Worm (Caenorhabditis elegans) whole organism, early embryonic: ENCODE data around the gene R08C7.5.

Experiments used
- B0310.2 ChIP-seq: sonication (generic microtip); optimal IDR thresholded peaks from 2 replicates; lab custom pipeline; 2016; ENCODE audit warnings: mild to moderate bottlenecking, missing genetic modification characterization, missing compliant biosample characterization
- F13C5.2 ChIP-seq: sonication (generic microtip); optimal IDR thresholded peaks from 2 replicates; lab custom pipeline; 2017; ENCODE audit warnings: mild to moderate bottlenecking, missing genetic modification characterization, inconsistent platforms, missing compliant biosample characterization
- aly-1 ChIP-seq: sonication (generic microtip); optimal IDR thresholded peaks from 2 replicates; lab custom pipeline; 2016; ENCODE audit warnings: missing genetic modification characterization, missing compliant biosample characterization
- ama-1 ChIP-seq: fragments of 150-350 bp; optimal IDR thresholded peaks from 2 replicates; lab custom pipeline; 2014
- ceh-13 ChIP-seq: fragments of 200-800 bp; sonication (Bioruptor generic); optimal IDR thresholded peaks from 2 replicates; lab custom pipeline; 2018; ENCODE audit warnings: mild to moderate bottlenecking, missing genetic modification characterization, missing compliant biosample characterization
- ets-7 ChIP-seq: sonication (generic microtip); optimal IDR thresholded peaks from 2 replicates; lab custom pipeline; 2016; ENCODE audit warnings: missing genotype, missing genetic modification characterization, missing compliant biosample characterization
- flt-1 ChIP-seq: fragments of 200-800 bp; sonication (Bioruptor generic); IDR thresholded peaks from 2 replicates; pipeline ENCODE4 v1.3.6; 2022; ENCODE audit warnings: missing genetic modification characterization, missing compliant biosample characterization
- hmg-4 ChIP-seq: fragments of 200-800 bp; sonication (Bioruptor generic); optimal IDR thresholded peaks from 2 replicates; lab custom pipeline; 2018; ENCODE audit warnings: mild to moderate bottlenecking, missing genetic modification characterization, missing compliant biosample characterization
- hnd-1 ChIP-seq: sonication (generic microtip); optimal IDR thresholded peaks from 2 replicates; lab custom pipeline; 2016; ENCODE audit warnings: missing genetic modification characterization, missing compliant biosample characterization
- pes-1 ChIP-seq: fragments of 200-800 bp; sonication (Bioruptor generic); IDR thresholded peaks from 2 replicates; pipeline ENCODE4 v1.3.6; 2022; ENCODE audit warnings: missing genetic modification reagents, missing genetic modification characterization, missing compliant biosample characterization
- scrt-1 ChIP-seq: fragments of 200-800 bp; sonication (Bioruptor generic); IDR thresholded peaks from 2 replicates; pipeline ENCODE4 v1.3.6; 2022; ENCODE audit warnings: missing genetic modification characterization, missing compliant biosample characterization
- tbx-37 ChIP-seq: fragments of 200-800 bp; sonication (Bioruptor generic); conservative IDR thresholded peaks from 2 replicates; pipeline ENCODE4 v1.3.6; 2022; ENCODE audit warnings: missing genetic modification reagents, missing genetic modification characterization, missing compliant biosample characterization

- TF ChIP-seq hnd-1 = no peak
- no peak for TF ChIP-seq hmg-4 (GFP tag; lab: Kevin White, UChicago)
- no peak for TF ChIP-seq ama-1
- no peak for TF ChIP-seq B0310.2 (tag; lab: Kevin White, UChicago)
- TF ChIP-seq pes-1 = no peak
- no peak for TF ChIP-seq scrt-1
- no peak for TF ChIP-seq ets-7 (tag; lab: Kevin White, UChicago)
- TF ChIP-seq ceh-13 (GFP tag; lab: Kevin White, UChicago) = no peak
- TF ChIP-seq tbx-37 = no peak
- no peak for TF ChIP-seq aly-1
- TF ChIP-seq flt-1 (GFP tag; lab: Robert Waterston, UW) = no peak
- TF ChIP-seq F13C5.2 (tag; lab: Kevin White, UChicago) = no peak
Observed at ce11 chrIV:4441077-4441476, 11.0 kb downstream of the R08C7.5 start, which contains the start of gene fbxb-75.
